Worm (Caenorhabditis elegans) whole organism, L2 larva: ENCODE data around the gene F26G1.9.

Experiments used
- R02D3.7 ChIP-seq: fragments of 150-350 bp; optimal IDR thresholded peaks from 2 replicates; lab custom pipeline; 2014; ENCODE audit warnings: missing biosample characterization, missing genetic modification characterization
- elt-3 ChIP-seq: sonication (generic microtip); optimal IDR thresholded peaks from 2 replicates; lab custom pipeline; 2017; ENCODE audit warnings: missing biosample characterization, missing genetic modification characterization
- unc-39 ChIP-seq: fragments of 150-350 bp; optimal IDR thresholded peaks from 2 replicates; lab custom pipeline; 2014; ENCODE audit warnings: missing biosample characterization, missing genetic modification characterization
- unc-55 ChIP-seq: fragments of 150-350 bp; sonication (generic microtip); optimal IDR thresholded peaks from 3 replicates; lab custom pipeline; 2014; ENCODE audit warnings: missing biosample characterization, missing genetic modification reagents, missing genetic modification characterization

DNA sequence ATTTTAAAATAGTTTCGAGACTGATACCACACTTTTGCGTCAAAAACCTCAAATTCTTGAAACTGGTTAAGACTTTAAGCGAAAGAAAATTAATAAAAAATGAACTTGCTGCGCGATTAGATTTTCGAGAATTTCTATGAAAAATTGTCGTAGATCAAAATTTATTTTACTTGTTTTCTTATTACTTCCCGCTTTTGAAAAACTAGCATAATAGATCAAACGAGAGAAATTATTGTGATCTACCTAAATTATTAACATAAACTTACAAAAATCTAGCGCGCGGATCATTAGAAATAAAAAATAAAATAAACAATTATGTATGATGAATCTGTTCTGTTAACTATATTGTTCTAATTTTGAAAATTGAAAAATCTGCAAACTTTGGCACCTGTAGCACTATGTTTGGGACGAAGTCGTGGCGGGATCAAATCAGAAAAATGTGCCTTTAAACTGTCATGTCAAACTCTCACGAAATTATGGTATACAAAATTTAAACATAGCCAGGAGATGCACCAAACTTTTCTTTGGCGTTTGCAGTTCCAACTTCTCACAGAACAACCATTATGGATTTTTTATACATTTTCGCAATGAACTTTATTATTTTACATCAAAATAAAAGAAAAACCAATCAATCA lies 46.9 kb downstream of the F26G1.9 start:
- TF ChIP-seq unc-39 (tag; lab: Kevin White, UChicago): no peak
- no peak for TF ChIP-seq elt-3 (tag; lab: Kevin White, UChicago)
- no peak for TF ChIP-seq unc-55
- TF ChIP-seq R02D3.7: no peak
